Worm (Caenorhabditis elegans): ENCODE data around the gene srx-104.

srx-104 gene

DNA sequence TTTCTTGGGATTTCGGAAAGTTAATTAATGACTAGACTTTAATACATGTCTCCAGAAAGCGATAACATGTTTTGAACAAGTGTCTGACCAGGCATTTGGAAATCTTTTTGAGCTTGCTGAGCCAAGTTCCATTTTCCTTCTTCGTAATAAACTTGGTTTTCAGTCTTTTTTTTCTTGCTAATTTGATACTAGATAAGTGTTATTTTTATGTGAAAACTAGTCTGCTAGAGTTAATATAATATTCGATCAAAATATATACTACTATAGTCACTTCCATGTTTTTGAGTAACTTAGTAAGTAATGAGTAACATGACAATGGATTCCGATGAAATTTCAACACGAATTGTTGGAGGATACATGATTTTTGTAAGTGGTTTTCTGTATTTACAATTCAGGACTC, 9.8 kb upstream of the srx-104 start, which contains the start of gene srx-110:
srx-110 (plus strand) TSS at position 301 of the 400 bp plus-strand sequence.
- TF ChIP-seq egl-27 (tag; optimal IDR thresholded peaks at IDR 0.05) (no peak), nhr-77 (tag; optimal IDR thresholded peaks at IDR 0.05) (no peak), nhr-23 (tag; optimal IDR thresholded peaks at IDR 0.05) (no peak), unc-39 (tag; optimal IDR thresholded peaks at IDR 0.05) (no peak), lin-15B (tag; optimal IDR thresholded peaks at IDR 0.05) (no peak), fkh-10 (GFP tag; optimal IDR thresholded peaks at IDR 0.05) (no peak), nhr-43 (tag; optimal IDR thresholded peaks at IDR 0.05; ENCODE audit: poor library complexity, severe bottlenecking) (no peak), egl-5 (tag; optimal IDR thresholded peaks at IDR 0.05) (no peak), aly-2 (tag; optimal IDR thresholded peaks at IDR 0.05) (no peak), ceh-9 (tag; optimal IDR thresholded peaks at IDR 0.05) (no peak), mml-1 (tag; optimal IDR thresholded peaks at IDR 0.05) (no peak), nhr-12 (tag; optimal IDR thresholded peaks at IDR 0.05) (no peak)

ce11 chrII:3705320-3705719, 5.8 kb upstream of the srx-104 start, which contains the start of gene srx-108:
Gene srx-108 (plus strand): TSS chrII:3705620.
- TF ChIP-seq mdl-1 (tag; optimal IDR thresholded peaks at IDR 0.05) (no peak), nhr-23 (tag; optimal IDR thresholded peaks at IDR 0.05) (no peak), nhr-25 (tag; optimal IDR thresholded peaks at IDR 0.05) (no peak), ztf-4 (tag; optimal IDR thresholded peaks at IDR 0.05) (no peak), unc-62 (GFP tag; optimal IDR thresholded peaks at IDR 0.05) (no peak), tbx-2 (tag; optimal IDR thresholded peaks at IDR 0.05) (no peak), snpc-4 (tag; optimal IDR thresholded peaks at IDR 0.05) (no peak), nhr-43 (tag; optimal IDR thresholded peaks at IDR 0.05; ENCODE audit: poor library complexity, severe bottlenecking) (no peak), nhr-12 (tag; optimal IDR thresholded peaks at IDR 0.05) (no peak), ama-1 (optimal IDR thresholded peaks at IDR 0.05) (no peak), aly-2 (tag; optimal IDR thresholded peaks at IDR 0.05) (no peak), ztf-11 (tag; optimal IDR thresholded peaks at IDR 0.05) (no peak), fos-1 (tag; optimal IDR thresholded peaks at IDR 0.05) (no peak)

DNA sequence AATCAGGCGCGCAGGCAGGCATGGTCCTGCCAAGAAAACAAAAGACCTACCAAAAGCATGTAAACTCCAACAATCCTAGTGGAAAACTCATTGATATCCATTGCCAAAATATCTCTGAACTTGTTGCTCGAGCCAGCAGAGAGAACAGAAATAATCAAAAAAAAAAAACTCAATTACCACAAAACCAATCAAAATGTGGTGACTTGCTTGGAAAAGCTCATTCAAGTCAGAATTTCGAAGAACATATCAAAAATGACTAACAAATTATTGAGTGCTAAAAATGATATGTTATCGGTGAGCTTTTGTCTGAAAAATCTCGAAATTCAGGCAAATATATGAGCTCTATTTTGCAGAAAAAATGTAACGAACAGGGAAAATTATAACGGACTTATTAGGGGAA, 1.8 kb upstream of the srx-104 start, which contains the start of gene srx-105:
srx-105 (minus strand) TSS at position 101 of the 400 bp plus-strand sequence.
- TF ChIP-seq hmg-11 (tag; optimal IDR thresholded peaks at IDR 0.05) (no peak), nhr-43 (tag; optimal IDR thresholded peaks at IDR 0.05; ENCODE audit: poor library complexity, severe bottlenecking) (no peak), ceh-82 (tag; optimal IDR thresholded peaks at IDR 0.05) (no peak), ama-1 (optimal IDR thresholded peaks at IDR 0.05) (no peak), R02D3.7 (tag; optimal IDR thresholded peaks at IDR 0.05) (no peak), ztf-11 (tag; optimal IDR thresholded peaks at IDR 0.05) (no peak), nhr-77 (tag; optimal IDR thresholded peaks at IDR 0.05) (no peak), elt-2 (tag; optimal IDR thresholded peaks at IDR 0.05) (no peak), pqm-1 (tag; optimal IDR thresholded peaks at IDR 0.05) (no peak), lin-39 (tag; optimal IDR thresholded peaks at IDR 0.05) (no peak), tbx-2 (tag; optimal IDR thresholded peaks at IDR 0.05) (no peak), lsy-12 (tag; optimal IDR thresholded peaks at IDR 0.05) (no peak), daf-12 (tag; optimal IDR thresholded peaks at IDR 0.05) (no peak), nhr-25 (tag; optimal IDR thresholded peaks at IDR 0.05) (no peak), fkh-10 (GFP tag; optimal IDR thresholded peaks at IDR 0.05) (no peak), fkh-2 (tag; optimal IDR thresholded peaks at IDR 0.05) (no peak), elt-1 (tag; optimal IDR thresholded peaks at IDR 0.05) (no peak), eor-1 (tag; optimal IDR thresholded peaks at IDR 0.05) (no peak), jun-1 (tag; optimal IDR thresholded peaks at IDR 0.05) (no peak), mdl-1 (tag; optimal IDR thresholded peaks at IDR 0.05) (no peak)

- no peak for TF ChIP-seq aly-2 (tag; optimal IDR thresholded peaks at IDR 0.05)
- TF ChIP-seq egl-5 (tag; optimal IDR thresholded peaks at IDR 0.05) = no peak
- no peak for TF ChIP-seq nhr-28 (tag; optimal IDR thresholded peaks at IDR 0.05)
- TF ChIP-seq nhr-76 (tag; optimal IDR thresholded peaks at IDR 0.05) = no peak
- TF ChIP-seq ama-1 (optimal IDR thresholded peaks at IDR 0.05) = no peak
- TF ChIP-seq skn-1 (tag; optimal IDR thresholded peaks at IDR 0.05) = no peak
- no peak for TF ChIP-seq nhr-11 (tag; optimal IDR thresholded peaks at IDR 0.05)
- TF ChIP-seq nhr-77 (tag; optimal IDR thresholded peaks at IDR 0.05) = no peak
- no peak for TF ChIP-seq unc-62 (GFP tag; optimal IDR thresholded peaks at IDR 0.05)
These were observed 4.8 kb downstream of the srx-104 start, which contains the start of gene srx-102 for ce11 chrII:3694664-3695063. Gene srx-102 (minus strand): TSS chrII:3694764.
